Fruit fly (Drosophila melanogaster) whole organism, prepupa: ENCODE measurements around the gene CG8142.

Source experiments
- CG11294 ChIP-seq: fragments of 200-800 bp; sonication (Bioruptor generic); IDR thresholded peaks from 2 replicates; pipeline ENCODE4 v1.3.6; 2022; ENCODE audit warnings: missing biosample characterization, missing genetic modification characterization
- CG3919 ChIP-seq: fragments of 200-800 bp; sonication (Bioruptor generic); optimal IDR thresholded peaks from 3 replicates; lab custom pipeline; 2016; ENCODE audit warnings: missing biosample characterization, missing genetic modification characterization
- CG6276 ChIP-seq: fragments of 200-800 bp; sonication (Bioruptor generic); optimal IDR thresholded peaks from 2 replicates; lab custom pipeline; 2017; ENCODE audit warnings: missing biosample characterization, mild to moderate bottlenecking, missing genetic modification characterization
- CG8632 ChIP-seq: fragments of 200-800 bp; sonication (Bioruptor generic); optimal IDR thresholded peaks from 3 replicates; lab custom pipeline; 2016; ENCODE audit warnings: missing biosample characterization, missing genetic modification characterization
- Ets21C ChIP-seq: fragments of 200-800 bp; sonication (Bioruptor generic); optimal IDR thresholded peaks from 3 replicates; lab custom pipeline; 2016; ENCODE audit warnings: missing biosample characterization, missing genetic modification characterization
- Sox102F ChIP-seq: fragments of 200-800 bp; sonication (Bioruptor generic); optimal IDR thresholded peaks from 2 replicates; lab custom pipeline; 2016; ENCODE audit warnings: missing biosample characterization, mild to moderate bottlenecking, missing genetic modification characterization
- lz ChIP-seq: fragments of 200-800 bp; sonication (Bioruptor generic); optimal IDR thresholded peaks from 3 replicates; lab custom pipeline; 2016; ENCODE audit warnings: missing biosample characterization, missing genetic modification characterization

DNA sequence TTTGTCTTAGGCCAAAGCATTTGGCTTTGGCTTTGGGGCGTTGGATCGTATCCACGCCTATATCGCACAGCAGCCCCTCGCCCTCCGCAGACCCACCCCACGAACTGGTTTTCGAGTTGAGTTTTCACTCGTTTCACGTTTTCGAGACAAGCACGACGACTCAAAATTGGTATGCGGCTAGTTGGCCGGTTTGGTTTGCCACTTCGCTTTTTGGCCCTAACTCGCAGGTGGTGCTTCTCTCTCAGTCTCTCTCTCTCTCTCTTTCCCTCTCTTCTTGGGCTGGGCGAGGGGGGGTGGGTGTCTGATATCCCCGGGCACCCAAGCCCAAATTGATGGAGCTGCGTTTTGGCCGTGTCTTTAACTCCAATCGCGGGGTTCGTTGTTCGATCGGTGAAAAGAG, 10.5 kb downstream of the CG8142 start:
- TF ChIP-seq CG8632 (GFP tag; lab: Kevin White, UChicago) (no peak), Ets21C (no peak), Sox102F (GFP tag; lab: Kevin White, UChicago) (no peak), CG11294 (GFP tag; lab: Robert Waterston, UW) (no peak), CG3919 (no peak), lz (GFP tag; lab: Kevin White, UChicago) (no peak), CG6276 (GFP tag; lab: Kevin White, UChicago) (no peak)
